Fruit fly (Drosophila melanogaster): ENCODE measurements around the gene Pvf2.

dm6 chr2L:7076055-7076700 lies 8.3 kb downstream of the Pvf2 start:
- no peak for TF ChIP-seq CTCF (optimal IDR thresholded peaks at IDR 0.05)
- TF ChIP-seq CG8478 (optimal IDR thresholded peaks at IDR 0.05) = no peak
